Worm (Caenorhabditis elegans) whole organism, L1 larva: ENCODE measurements around the gene F23H11.4.

Experiments used
- C34B4.2 ChIP-seq: sonication (generic microtip); optimal IDR thresholded peaks from 2 replicates; lab custom pipeline; 2017; ENCODE audit warnings: mild to moderate bottlenecking, missing genetic modification characterization, missing compliant biosample characterization
- F16B12.6 ChIP-seq: fragments of 150-350 bp; optimal IDR thresholded peaks from 2 replicates; lab custom pipeline; 2014; ENCODE audit warnings: missing biosample characterization, missing genetic modification characterization
- Y116A8C.19 ChIP-seq: sonication (generic microtip); optimal IDR thresholded peaks from 2 replicates; lab custom pipeline; 2016; ENCODE audit warnings: missing compliant biosample characterization, missing genetic modification characterization, borderline replicate concordance
- aha-1 ChIP-seq: fragments of 150-350 bp; optimal IDR thresholded peaks from 2 replicates; lab custom pipeline; 2014; ENCODE audit warnings: missing biosample characterization, missing genetic modification characterization
- aly-2 ChIP-seq: fragments of 150-350 bp; optimal IDR thresholded peaks from 2 replicates; lab custom pipeline; 2014; ENCODE audit warnings: missing biosample characterization, missing genetic modification characterization
- blmp-1 ChIP-seq: fragments of 150-350 bp; optimal IDR thresholded peaks from 2 replicates; lab custom pipeline; 2014; ENCODE audit warnings: missing biosample characterization, missing genetic modification characterization
- ceh-63 ChIP-seq: fragments of 200-800 bp; sonication (Bioruptor generic); optimal IDR thresholded peaks from 2 replicates; lab custom pipeline; 2018; ENCODE audit warnings: mild to moderate bottlenecking, missing genetic modification characterization, missing compliant biosample characterization
- ceh-82 ChIP-seq, 3 experiments: fragments of 150-350 bp in 1 of 3; sonication (generic microtip) in 2 of 3; optimal IDR thresholded peaks; 2 replicates each; lab custom pipeline; 2014 to 2017; ENCODE audit warnings: missing biosample characterization in 3 of 3, missing genetic modification characterization in 3 of 3
- ceh-88 ChIP-seq: fragments of 200-800 bp; sonication (Bioruptor generic); IDR thresholded peaks from 2 replicates; pipeline ENCODE4 v1.3.6; 2022; ENCODE audit warnings: missing genetic modification characterization, missing compliant biosample characterization
- ces-1 ChIP-seq: fragments of 150-350 bp; optimal IDR thresholded peaks from 2 replicates; lab custom pipeline; 2014; ENCODE audit warnings: missing biosample characterization, missing genetic modification reagents, missing genetic modification characterization
- dpl-1 ChIP-seq, 3 experiments: fragments of 150-350 bp in 2 of 3; sonication (generic microtip) in 1 of 3; optimal IDR thresholded peaks; 2 replicates each; lab custom pipeline; 2014 to 2017; ENCODE audit warnings: missing biosample characterization in 3 of 3, missing genetic modification characterization in 3 of 3, missing genetic modification reagents in 3 of 3
- dsc-1 ChIP-seq: sonication (generic microtip); optimal IDR thresholded peaks from 2 replicates; lab custom pipeline; 2016; ENCODE audit warnings: mild to moderate bottlenecking, missing genetic modification characterization, missing compliant biosample characterization
- efl-1 ChIP-seq, 4 experiments: fragments of 150-350 bp; optimal IDR thresholded peaks in 3 of 4; peaks in 1 of 4; 1 replicate in 1 of 4; 2 replicates in 3 of 4; lab custom pipeline; 2014; ENCODE audit warnings: missing biosample characterization in 2 of 4, missing genetic modification characterization in 2 of 4, missing genetic modification reagents in 2 of 4
- ets-5 ChIP-seq: fragments of 200-800 bp; sonication (Bioruptor generic); IDR thresholded peaks from 2 replicates; pipeline ENCODE4 v1.3.6; 2022; ENCODE audit warnings: missing genetic modification characterization, missing compliant biosample characterization
- fkh-10 ChIP-seq: sonication (generic microtip); optimal IDR thresholded peaks from 2 replicates; lab custom pipeline; 2017; ENCODE audit warnings: missing biosample characterization, missing genetic modification reagents, missing genetic modification characterization
- grh-1 ChIP-seq: fragments of 200-800 bp; sonication (Bioruptor generic); IDR thresholded peaks from 2 replicates; pipeline ENCODE4 v1.3.6; 2022; ENCODE audit warnings: missing genetic modification reagents, missing genetic modification characterization, missing compliant biosample characterization
- irx-1 ChIP-seq: sonication (generic microtip); optimal IDR thresholded peaks from 2 replicates; lab custom pipeline; 2016; ENCODE audit warnings: missing genetic modification characterization, missing compliant biosample characterization
- isw-1 ChIP-seq: fragments of 200-800 bp; sonication (Bioruptor generic); IDR thresholded peaks from 2 replicates; pipeline ENCODE4 v1.3.6; 2022; ENCODE audit warnings: missing genetic modification characterization, missing compliant biosample characterization
- lin-13 ChIP-seq: fragments of 150-350 bp; optimal IDR thresholded peaks from 2 replicates; lab custom pipeline; 2014; ENCODE audit warnings: missing biosample characterization, missing genetic modification reagents, missing genetic modification characterization
- lin-15B ChIP-seq: fragments of 150-350 bp; sonication (generic microtip); optimal IDR thresholded peaks from 3 replicates; lab custom pipeline; 2014; ENCODE audit warnings: missing biosample characterization, missing genetic modification characterization
- lin-35 ChIP-seq, 2 experiments: fragments of 150-350 bp; optimal IDR thresholded peaks; 2 replicates each; lab custom pipeline; 2014; ENCODE audit warnings: missing biosample characterization in 2 of 2, missing genetic modification characterization in 2 of 2, missing genetic modification reagents in 2 of 2
- lir-3 ChIP-seq: sonication (generic microtip); optimal IDR thresholded peaks from 2 replicates; lab custom pipeline; 2016; ENCODE audit warnings: mild to moderate bottlenecking, missing genetic modification characterization, moderate library complexity, missing compliant biosample characterization; ENCODE audit not compliant: poor library complexity
- lsy-2 ChIP-seq, 2 experiments: fragments of 150-350 bp; optimal IDR thresholded peaks; 2 replicates each; lab custom pipeline; 2014; ENCODE audit warnings: missing biosample characterization in 2 of 2, missing genetic modification characterization in 2 of 2
- mab-9 ChIP-seq: fragments of 200-800 bp; sonication (Bioruptor generic); IDR thresholded peaks from 2 replicates; pipeline ENCODE4 v1.3.6; 2022; ENCODE audit warnings: missing genetic modification reagents, missing genetic modification characterization, missing compliant biosample characterization
- mef-2 ChIP-seq: fragments of 150-350 bp; optimal IDR thresholded peaks from 2 replicates; lab custom pipeline; 2014; ENCODE audit warnings: missing biosample characterization, missing genetic modification characterization
- mep-1 ChIP-seq: fragments of 150-350 bp; optimal IDR thresholded peaks from 2 replicates; lab custom pipeline; 2014; ENCODE audit warnings: missing biosample characterization, missing genetic modification characterization
- nhr-12 ChIP-seq: sonication (generic microtip); optimal IDR thresholded peaks from 2 replicates; lab custom pipeline; 2017; ENCODE audit warnings: missing biosample characterization, missing genetic modification characterization
- nhr-20 ChIP-seq: sonication (generic microtip); optimal IDR thresholded peaks from 2 replicates; lab custom pipeline; 2016; ENCODE audit warnings: mild to moderate bottlenecking, missing genetic modification characterization, missing compliant biosample characterization
- nhr-28 ChIP-seq: fragments of 150-350 bp; optimal IDR thresholded peaks from 2 replicates; lab custom pipeline; 2014; ENCODE audit warnings: missing biosample characterization, missing genetic modification characterization
- nhr-47 ChIP-seq: sonication (generic microtip); optimal IDR thresholded peaks from 2 replicates; lab custom pipeline; 2016; ENCODE audit warnings: mild to moderate bottlenecking, missing genetic modification characterization, moderate library complexity, missing compliant biosample characterization
- nhr-71 ChIP-seq: sonication (generic microtip); optimal IDR thresholded peaks from 2 replicates; lab custom pipeline; 2016; ENCODE audit warnings: mild to moderate bottlenecking, missing genetic modification characterization, moderate library complexity, missing compliant biosample characterization
- nhr-77 ChIP-seq: fragments of 150-350 bp; optimal IDR thresholded peaks from 2 replicates; lab custom pipeline; 2014; ENCODE audit warnings: missing biosample characterization, missing genetic modification characterization
- nhr-84 ChIP-seq: sonication (generic microtip); optimal IDR thresholded peaks from 2 replicates; lab custom pipeline; 2017; ENCODE audit warnings: missing biosample characterization, missing genetic modification characterization
- nhr-90 ChIP-seq: sonication (generic microtip); optimal IDR thresholded peaks from 2 replicates; lab custom pipeline; 2016; ENCODE audit warnings: mild to moderate bottlenecking, missing genetic modification characterization, missing compliant biosample characterization; ENCODE audit not compliant: poor library complexity
- pag-3 ChIP-seq: sonication (generic microtip); optimal IDR thresholded peaks from 2 replicates; lab custom pipeline; 2017; ENCODE audit warnings: missing genetic modification characterization, mild to moderate bottlenecking, missing compliant biosample characterization, antibody characterized with exemption, borderline replicate concordance; ENCODE audit not compliant: insufficient read depth
- pqm-1 ChIP-seq: sonication (generic microtip); optimal IDR thresholded peaks from 3 replicates; lab custom pipeline; 2017; ENCODE audit warnings: missing biosample characterization, missing genetic modification characterization
- rnt-1 ChIP-seq: sonication (generic microtip); optimal IDR thresholded peaks from 2 replicates; lab custom pipeline; 2016; ENCODE audit warnings: mild to moderate bottlenecking, missing genetic modification characterization, moderate library complexity, missing compliant biosample characterization
- skn-1 ChIP-seq: fragments of 150-350 bp; optimal IDR thresholded peaks from 2 replicates; lab custom pipeline; 2014; ENCODE audit warnings: missing biosample characterization, missing genetic modification characterization
- snpc-4 ChIP-seq: fragments of 150-350 bp; optimal IDR thresholded peaks from 2 replicates; lab custom pipeline; 2014; ENCODE audit warnings: missing biosample characterization, missing genetic modification characterization
- sptf-1 ChIP-seq: fragments of 150-350 bp; optimal IDR thresholded peaks from 2 replicates; lab custom pipeline; 2014; ENCODE audit warnings: missing biosample characterization, missing genetic modification characterization
- sup-37 ChIP-seq: fragments of 200-800 bp; sonication (Bioruptor generic); optimal IDR thresholded peaks from 2 replicates; lab custom pipeline; 2018; ENCODE audit warnings: mild to moderate bottlenecking, missing genetic modification characterization, missing compliant biosample characterization
- swsn-7 ChIP-seq: sonication (generic microtip); optimal IDR thresholded peaks from 2 replicates; lab custom pipeline; 2016; ENCODE audit warnings: missing genetic modification characterization, missing compliant biosample characterization
- tbx-2 ChIP-seq: sonication (generic microtip); optimal IDR thresholded peaks from 2 replicates; lab custom pipeline; 2016; ENCODE audit warnings: missing genetic modification characterization, missing compliant biosample characterization
- tlp-1 ChIP-seq: fragments of 150-350 bp; optimal IDR thresholded peaks from 2 replicates; lab custom pipeline; 2014; ENCODE audit warnings: missing biosample characterization, missing genetic modification characterization
- unc-86 ChIP-seq: sonication (generic microtip); optimal IDR thresholded peaks from 2 replicates; lab custom pipeline; 2016; ENCODE audit warnings: missing genetic modification characterization, missing compliant biosample characterization
- unc-98 ChIP-seq: fragments of 200-800 bp; sonication (Bioruptor generic); IDR thresholded peaks from 2 replicates; pipeline ENCODE4 v1.3.6; 2022; ENCODE audit warnings: missing genetic modification characterization, missing compliant biosample characterization
- vab-15 ChIP-seq: sonication (generic microtip); optimal IDR thresholded peaks from 2 replicates; lab custom pipeline; 2017; ENCODE audit warnings: missing genotype, mild to moderate bottlenecking, missing genetic modification characterization, missing compliant biosample characterization

Gene F23H11.4

DNA sequence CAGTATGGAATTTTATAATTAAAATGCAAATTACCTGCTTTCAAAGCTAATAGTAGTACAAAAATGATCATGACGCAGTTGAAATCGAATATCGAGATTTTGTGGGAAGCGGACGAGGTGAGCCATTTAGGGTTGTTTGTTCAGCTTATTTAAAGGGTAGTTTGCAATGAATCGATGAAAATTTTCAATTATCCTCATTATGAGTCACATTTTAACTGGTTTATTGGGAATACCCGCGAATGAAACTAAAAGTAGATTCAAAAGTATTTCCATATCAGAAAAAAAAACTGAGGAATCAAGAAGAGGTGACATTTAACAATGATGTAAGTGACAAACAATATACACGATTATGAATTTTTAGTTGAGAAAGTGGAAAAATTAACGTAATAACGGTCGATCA is 12.0 kb upstream of the F23H11.4 start, which contains the start of gene F23H11.7 (continued):
- TF ChIP-seq nhr-28 (tag; lab: Kevin White, UChicago), result no peak

DNA sequence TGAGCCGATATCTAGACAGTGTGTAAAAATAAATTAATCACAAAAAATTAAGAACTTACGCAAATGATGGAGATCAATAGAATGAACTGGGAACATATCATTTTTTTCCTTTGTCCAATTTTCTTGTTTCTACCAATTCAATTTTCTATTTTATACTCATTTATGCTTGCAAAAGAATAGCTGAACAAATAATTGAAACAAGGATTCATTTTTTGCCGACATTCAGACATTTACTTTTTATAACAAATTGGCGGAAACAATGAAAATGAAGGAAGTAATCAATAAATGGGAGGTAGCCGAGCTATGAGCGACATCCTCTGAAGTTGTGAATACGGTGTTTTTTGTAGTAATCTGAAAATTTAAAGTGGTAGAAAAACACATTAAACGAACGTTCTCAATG is 9.6 kb upstream of the F23H11.4 start, which contains the start of gene idpp-13:
Gene idpp-13 (minus strand): TSS at position 101 of the 400 bp plus-strand sequence.
- TF ChIP-seq efl-1 (optimal IDR thresholded peaks at IDR 0.05; lab: Kevin White, UChicago) (no peak), efl-1 (GFP tag; optimal IDR thresholded peaks at IDR 0.05 in 1 of 2; lab: Kevin White, UChicago) (peak in 1 of 2 experiments; percentile 72), blmp-1 (no peak), ets-5 (GFP tag; lab: Robert Waterston, UW) (no peak)

DNA sequence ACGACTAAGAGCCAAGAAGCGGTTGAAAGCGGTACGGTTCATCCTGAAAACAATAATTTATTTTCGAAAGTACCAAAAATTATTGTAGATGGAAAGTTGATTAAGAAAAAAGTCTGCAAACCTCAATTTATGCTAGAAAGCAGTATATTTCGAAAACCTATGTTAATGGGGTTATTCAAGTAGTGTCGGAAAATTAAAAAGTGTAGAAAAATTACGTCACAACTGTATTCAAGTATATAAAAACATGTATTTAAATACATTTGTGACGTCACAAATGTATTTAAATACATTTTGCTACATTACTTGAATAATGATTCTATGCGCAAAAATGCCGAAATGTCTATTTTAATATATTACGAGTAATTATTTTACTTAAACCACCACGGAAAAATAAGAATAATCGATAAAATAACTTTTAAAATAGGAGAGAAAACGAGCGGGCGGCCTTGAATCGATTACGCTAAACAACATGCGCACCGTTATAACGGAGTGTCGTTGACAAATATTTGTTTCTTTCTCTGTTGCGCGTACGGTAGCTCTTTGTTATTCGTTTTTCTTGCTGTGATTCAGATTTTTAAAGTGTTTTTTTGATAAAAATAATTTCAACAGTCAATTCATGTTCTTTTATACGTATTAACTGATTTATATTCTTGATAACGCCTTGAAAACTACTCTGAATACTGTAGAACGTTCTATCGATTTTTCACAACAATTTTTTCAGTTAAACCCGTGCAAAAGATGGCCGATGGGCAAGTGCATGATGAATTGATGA is 3.4 kb upstream of the F23H11.4 start, which contains the start of the genes F23H11.5 and bra-2:
Gene F23H11.5 (minus strand): TSS at position 51 of the 772 bp plus-strand sequence.
Gene bra-2 (plus strand): TSS at position 722 of the 772 bp plus-strand sequence.
- TF ChIP-seq ceh-63 (GFP tag; lab: Kevin White, UChicago) (no peak), ceh-82 (tag; optimal IDR thresholded peaks at IDR 0.05; lab: Kevin White, UChicago) (no peak), ceh-88 (GFP tag; lab: Robert Waterston, UW) (no peak), mep-1 (tag; lab: Kevin White, UChicago) (no peak), mef-2 (tag; lab: Kevin White, UChicago) (no peak), unc-86 (no peak), ces-1 (GFP tag; lab: Kevin White, UChicago) (no peak), pag-3 (tag; lab: Kevin White, UChicago) (no peak), skn-1 (tag; lab: Kevin White, UChicago) (peak; percentile 14), isw-1 (GFP tag; lab: Robert Waterston, UW) (no peak), nhr-77 (tag; lab: Kevin White, UChicago) (no peak), Y116A8C.19 (no peak), snpc-4 (no peak), nhr-71 (tag; lab: Kevin White, UChicago) (peak; percentile 34), F16B12.6 (tag; lab: Kevin White, UChicago) (peak; percentile 27), unc-98 (no peak), nhr-84 (tag; lab: Kevin White, UChicago) (no peak), lin-13 (GFP tag; lab: Kevin White, UChicago) (no peak), aha-1 (tag; lab: Kevin White, UChicago) (no peak), tlp-1 (tag; lab: Kevin White, UChicago) (no peak), irx-1 (tag; lab: Kevin White, UChicago) (no peak), sup-37 (no peak), dpl-1 (GFP tag; optimal IDR thresholded peaks at IDR 0.05; lab: Kevin White, UChicago) (peak in 2 of 3 experiments; percentile 27 to 43), pqm-1 (tag; lab: Kevin White, UChicago) (no peak), swsn-7 (tag; lab: Kevin White, UChicago) (peak; percentile 5), nhr-28 (tag; lab: Kevin White, UChicago) (no peak), sptf-1 (no peak), ets-5 (GFP tag; lab: Robert Waterston, UW) (no peak), blmp-1 (peak; percentile 57), lsy-2 (tag; optimal IDR thresholded peaks at IDR 0.05; lab: Kevin White, UChicago) (peak; percentile 50 to 82), lir-3 (tag; lab: Kevin White, UChicago) (peak; percentile 9), vab-15 (no peak), nhr-12 (no peak), nhr-90 (tag; lab: Kevin White, UChicago) (no peak), lin-15B (tag; lab: Kevin White, UChicago) (no peak), fkh-10 (GFP tag; lab: Kevin White, UChicago) (no peak), aly-2 (no peak), nhr-47 (tag; lab: Kevin White, UChicago) (peak; percentile 31), mab-9 (GFP tag; lab: Robert Waterston, UW) (no peak), dsc-1 (no peak), rnt-1 (tag; lab: Kevin White, UChicago) (no peak), nhr-20 (tag; lab: Kevin White, UChicago) (peak; percentile 1), grh-1 (GFP tag; lab: Robert Waterston, UW) (no peak), lin-35 (GFP tag; optimal IDR thresholded peaks at IDR 0.05; lab: Kevin White, UChicago) (peak; percentile 33 to 41), C34B4.2 (tag; lab: Kevin White, UChicago) (no peak), tbx-2 (tag; lab: Kevin White, UChicago) (no peak)
